In the genomic region with DNA sequence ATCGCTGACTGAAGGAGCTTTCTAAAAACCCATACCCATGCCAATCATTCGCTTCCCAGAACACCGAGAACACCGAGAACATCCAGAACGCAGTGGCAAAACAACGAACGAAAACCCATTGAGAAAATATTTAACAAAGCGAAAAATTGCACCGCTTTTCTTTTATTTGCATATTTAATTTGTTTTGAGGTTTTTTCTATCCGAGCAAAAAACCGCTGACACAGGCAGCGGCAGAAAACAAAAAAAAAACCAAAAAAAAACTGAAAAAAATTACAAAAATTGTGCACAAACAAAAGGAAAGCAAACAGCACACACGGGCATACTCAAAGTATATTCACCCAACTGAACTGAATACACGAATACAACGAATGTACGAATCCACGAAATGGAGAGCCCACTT, we compare ENCODE assay signal across 2 fruit fly cellular contexts.
TF ChIP-seq lines count a peak whose summit lies in the region.

No protein-coding gene starts in this region.

TF ChIP-seq in whole organism, adult, 20 proteins besides CTCF, POLR2A, EP300 and RAD21:
- TF ChIP-seq ovo (GFP tag; optimal IDR thresholded peaks at IDR 0.05; lab: Kevin White, UChicago) (no peak), tj (GFP tag; optimal IDR thresholded peaks at IDR 0.05; lab: Kevin White, UChicago) (peak; percentile 95)

TF ChIP-seq in whole organism, prepupa, 60 proteins besides CTCF, POLR2A, EP300 and RAD21:
- TF ChIP-seq dac (GFP tag; optimal IDR thresholded peaks at IDR 0.05; lab: Kevin White, UChicago) (no peak), Eip78C (GFP tag; lab: Kevin White, UChicago) (peak; percentile 36)
TF ChIP-seq in whole organism, prepupa: peak in this region for 1.
